Worm (Caenorhabditis elegans) whole organism, L3 larva: ENCODE data around the gene lmtr-5.

Experiments used
- R02D3.7 ChIP-seq: fragments of 150-350 bp; optimal IDR thresholded peaks from 2 replicates; lab custom pipeline; 2014; ENCODE audit warnings: missing biosample characterization, missing genetic modification characterization
- ZK546.5 ChIP-seq: sonication (generic microtip); optimal IDR thresholded peaks from 2 replicates; lab custom pipeline; 2017; ENCODE audit warnings: missing biosample characterization, missing genetic modification characterization
- aly-2 ChIP-seq: fragments of 150-350 bp; optimal IDR thresholded peaks from 2 replicates; lab custom pipeline; 2014; ENCODE audit warnings: missing biosample characterization, missing genetic modification characterization
- ama-1 ChIP-seq: fragments of 150-350 bp; optimal IDR thresholded peaks from 2 replicates; lab custom pipeline; 2018
- ceh-82 ChIP-seq: fragments of 150-350 bp; optimal IDR thresholded peaks from 2 replicates; lab custom pipeline; 2014; ENCODE audit warnings: missing biosample characterization, missing genetic modification characterization
- daf-12 ChIP-seq: fragments of 150-350 bp; optimal IDR thresholded peaks from 2 replicates; lab custom pipeline; 2014; ENCODE audit warnings: missing biosample characterization, missing genetic modification reagents, missing genetic modification characterization
- egl-27 ChIP-seq: sonication (generic microtip); optimal IDR thresholded peaks from 4 replicates; lab custom pipeline; 2017; ENCODE audit warnings: missing biosample characterization, missing genetic modification reagents, missing genetic modification characterization
- egl-5 ChIP-seq: fragments of 150-350 bp; optimal IDR thresholded peaks from 2 replicates; lab custom pipeline; 2017; ENCODE audit warnings: missing biosample characterization, missing genetic modification reagents, missing genetic modification characterization, inconsistent platforms
- elt-1 ChIP-seq: fragments of 150-350 bp; optimal IDR thresholded peaks from 2 replicates; lab custom pipeline; 2014; ENCODE audit warnings: missing biosample characterization, missing genetic modification characterization
- elt-2 ChIP-seq: sonication (generic microtip); optimal IDR thresholded peaks from 2 replicates; lab custom pipeline; 2016; ENCODE audit warnings: missing genetic modification reagents, mild to moderate bottlenecking, missing genetic modification characterization, missing compliant biosample characterization
- eor-1 ChIP-seq, 2 experiments: fragments of 150-350 bp; optimal IDR thresholded peaks; 2 replicates each; lab custom pipeline; 2014 to 2018; ENCODE audit warnings: missing biosample characterization in 2 of 2, missing genetic modification characterization in 2 of 2
- fkh-10 ChIP-seq: sonication (generic microtip); optimal IDR thresholded peaks from 2 replicates; lab custom pipeline; 2017; ENCODE audit warnings: missing biosample characterization, missing genetic modification reagents, missing genetic modification characterization
- fkh-2 ChIP-seq: fragments of 150-350 bp; optimal IDR thresholded peaks from 2 replicates; lab custom pipeline; 2014; ENCODE audit warnings: missing biosample characterization, missing genetic modification reagents, missing genetic modification characterization
- fos-1 ChIP-seq: fragments of 150-350 bp; optimal IDR thresholded peaks from 2 replicates; lab custom pipeline; 2014; ENCODE audit warnings: missing biosample characterization, missing genetic modification characterization
- hmg-11 ChIP-seq: sonication (generic microtip); optimal IDR thresholded peaks from 2 replicates; lab custom pipeline; 2016; ENCODE audit warnings: missing genetic modification characterization, missing compliant biosample characterization
- jun-1 ChIP-seq: fragments of 150-350 bp; optimal IDR thresholded peaks from 2 replicates; lab custom pipeline; 2014; ENCODE audit warnings: missing biosample characterization, missing genetic modification reagents, missing genetic modification characterization
- lin-15B ChIP-seq: fragments of 150-350 bp; optimal IDR thresholded peaks from 2 replicates; lab custom pipeline; 2014; ENCODE audit warnings: missing biosample characterization, missing genetic modification characterization
- lin-39 ChIP-seq: fragments of 150-350 bp; optimal IDR thresholded peaks from 2 replicates; lab custom pipeline; 2018; ENCODE audit warnings: missing biosample characterization, missing genetic modification reagents, missing genetic modification characterization
- lsy-12 ChIP-seq: sonication (generic microtip); optimal IDR thresholded peaks from 2 replicates; lab custom pipeline; 2016; ENCODE audit warnings: mild to moderate bottlenecking, missing genetic modification characterization, missing compliant biosample characterization
- nfya-1 ChIP-seq: sonication (generic microtip); optimal IDR thresholded peaks from 2 replicates; lab custom pipeline; 2017; ENCODE audit warnings: missing genetic modification characterization, mild to moderate bottlenecking, missing compliant biosample characterization, antibody characterized with exemption, moderate library complexity; ENCODE audit not compliant: insufficient read depth
- nhr-11 ChIP-seq: fragments of 150-350 bp; optimal IDR thresholded peaks from 2 replicates; lab custom pipeline; 2014; ENCODE audit warnings: missing biosample characterization, missing genetic modification characterization
- nhr-23 ChIP-seq: fragments of 150-350 bp; optimal IDR thresholded peaks from 2 replicates; lab custom pipeline; 2014; ENCODE audit warnings: missing biosample characterization, missing genetic modification reagents, missing genetic modification characterization
- nhr-25 ChIP-seq: sonication (generic microtip); optimal IDR thresholded peaks from 2 replicates; lab custom pipeline; 2017; ENCODE audit warnings: missing biosample characterization, missing genetic modification characterization
- nhr-28 ChIP-seq: fragments of 150-350 bp; optimal IDR thresholded peaks from 2 replicates; lab custom pipeline; 2014; ENCODE audit warnings: missing biosample characterization, missing genetic modification characterization
- nhr-76 ChIP-seq: fragments of 150-350 bp; sonication (generic microtip); optimal IDR thresholded peaks from 5 replicates; lab custom pipeline; 2014; ENCODE audit warnings: missing biosample characterization, missing genetic modification characterization
- nhr-77 ChIP-seq: fragments of 150-350 bp; optimal IDR thresholded peaks from 2 replicates; lab custom pipeline; 2014; ENCODE audit warnings: missing biosample characterization, missing genetic modification characterization
- pha-4 ChIP-seq: fragments of 150-350 bp; optimal IDR thresholded peaks from 2 replicates; lab custom pipeline; 2014; ENCODE audit warnings: missing biosample characterization, missing genetic modification reagents, missing genetic modification characterization
- pqm-1 ChIP-seq: fragments of 150-350 bp; optimal IDR thresholded peaks from 2 replicates; lab custom pipeline; 2017; ENCODE audit warnings: missing biosample characterization, missing genetic modification characterization, inconsistent platforms
- skn-1 ChIP-seq: fragments of 150-350 bp; optimal IDR thresholded peaks from 2 replicates; lab custom pipeline; 2014; ENCODE audit warnings: missing biosample characterization, missing genetic modification characterization
- snpc-4 ChIP-seq: fragments of 150-350 bp; optimal IDR thresholded peaks from 2 replicates; lab custom pipeline; 2014; ENCODE audit warnings: missing biosample characterization, missing genetic modification characterization
- tbx-2 ChIP-seq: sonication (generic microtip); optimal IDR thresholded peaks from 2 replicates; lab custom pipeline; 2016; ENCODE audit warnings: mild to moderate bottlenecking, missing genetic modification characterization, missing compliant biosample characterization
- zag-1 ChIP-seq: fragments of 150-350 bp; optimal IDR thresholded peaks from 2 replicates; lab custom pipeline; 2014; ENCODE audit warnings: missing biosample characterization, missing genetic modification characterization
- ztf-11 ChIP-seq: fragments of 150-350 bp; optimal IDR thresholded peaks from 2 replicates; lab custom pipeline; 2014; ENCODE audit warnings: missing biosample characterization, missing genetic modification characterization
- ztf-4 ChIP-seq: fragments of 150-350 bp; optimal IDR thresholded peaks from 2 replicates; lab custom pipeline; 2014; ENCODE audit warnings: missing biosample characterization, missing genetic modification characterization

Gene lmtr-5

DNA sequence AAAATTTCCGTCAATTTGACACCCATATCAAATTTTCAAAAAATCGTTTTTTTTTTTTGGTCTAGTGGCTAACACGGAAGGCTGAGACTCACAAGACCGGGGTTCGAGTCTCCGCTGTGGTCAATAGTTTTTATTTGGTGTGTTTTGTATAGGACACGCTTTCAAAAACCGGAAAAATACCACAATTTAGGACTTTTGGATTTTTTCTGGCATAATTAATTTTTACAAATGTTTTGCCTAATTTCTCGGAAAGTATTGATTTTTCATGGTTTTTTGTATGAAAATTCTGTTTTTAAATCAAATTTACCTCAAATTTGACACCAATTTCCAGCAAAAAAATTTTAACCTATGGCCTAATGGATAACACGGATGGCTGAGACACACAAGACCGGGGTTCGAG, 2.5 kb downstream of the lmtr-5 start, which contains the start of gene mks-1:
Gene mks-1, plus strand, starts transcription at position 301 of the 400 bp plus-strand sequence.
- TF ChIP-seq nhr-11 (tag; lab: Kevin White, UChicago) (no peak), fos-1 (tag; lab: Kevin White, UChicago) (no peak), R02D3.7 (no peak), tbx-2 (no peak), jun-1 (no peak), ama-1 (lab: Kevin White, UChicago) (no peak), elt-2 (tag; lab: Kevin White, UChicago) (no peak), nhr-25 (tag; lab: Kevin White, UChicago) (no peak), elt-1 (tag; lab: Kevin White, UChicago) (no peak), pqm-1 (tag; lab: Kevin White, UChicago) (no peak), nhr-76 (tag; lab: Kevin White, UChicago) (no peak)

DNA sequence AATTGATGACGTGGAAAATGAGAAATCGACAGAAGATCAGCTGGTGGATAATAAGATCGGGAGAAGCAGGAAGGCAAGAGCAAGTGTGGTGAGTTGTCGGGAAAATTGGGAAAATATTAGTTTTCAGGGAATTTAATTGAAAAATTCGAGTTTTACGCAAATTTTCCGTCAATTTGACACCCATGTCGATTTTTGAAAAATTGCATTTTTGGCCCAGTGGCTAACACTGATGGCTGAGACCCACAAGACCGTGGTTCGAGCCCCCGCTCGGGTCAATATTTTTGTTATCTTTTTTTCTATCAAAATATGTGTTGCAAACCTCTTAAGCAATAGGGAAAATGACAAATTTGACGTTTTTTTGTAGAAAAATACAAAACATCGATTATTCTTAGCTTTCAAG, 5.1 kb downstream of the lmtr-5 start:
- TF ChIP-seq aly-2 (tag; lab: Kevin White, UChicago) (no peak), nhr-76 (tag; lab: Kevin White, UChicago) (no peak), fkh-2 (tag; lab: Kevin White, UChicago) (no peak), egl-5 (tag; lab: Kevin White, UChicago) (no peak), fos-1 (tag; lab: Kevin White, UChicago) (no peak), ZK546.5 (tag; lab: Kevin White, UChicago) (no peak), pha-4 (tag; lab: Kevin White, UChicago) (no peak), fkh-10 (GFP tag; lab: Kevin White, UChicago) (no peak), elt-1 (tag; lab: Kevin White, UChicago) (no peak), skn-1 (tag; lab: Kevin White, UChicago) (no peak), ama-1 (lab: Kevin White, UChicago) (no peak), snpc-4 (no peak), nfya-1 (tag; lab: Kevin White, UChicago) (no peak), ztf-11 (tag; lab: Kevin White, UChicago) (no peak), ceh-82 (no peak), zag-1 (no peak), ztf-4 (tag; lab: Kevin White, UChicago) (no peak)

DNA sequence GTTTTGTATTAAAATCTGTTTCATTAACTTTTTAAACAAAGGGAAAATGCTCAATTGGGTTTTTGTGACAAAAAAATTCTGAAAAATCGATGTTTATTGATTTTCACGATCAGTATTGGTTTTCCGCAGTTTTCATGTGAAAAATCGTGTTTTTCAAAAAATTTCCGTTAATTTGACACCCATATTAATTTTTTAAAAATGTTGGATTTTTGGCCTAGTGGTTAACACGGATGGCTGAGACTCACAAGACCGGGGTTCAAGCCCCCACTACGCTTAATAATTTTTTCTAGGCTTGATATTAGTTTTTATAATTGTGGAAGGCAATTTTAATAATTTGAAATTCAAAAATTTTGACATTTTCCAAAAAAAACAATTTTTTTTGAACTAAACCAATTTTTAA, 7.2 kb downstream of the lmtr-5 start:
- TF ChIP-seq hmg-11 (tag; lab: Kevin White, UChicago): no peak
- no peak for TF ChIP-seq nhr-28 (tag; lab: Kevin White, UChicago)
- no peak for TF ChIP-seq daf-12 (tag; lab: Kevin White, UChicago)
- no peak for TF ChIP-seq R02D3.7
- no peak for TF ChIP-seq fkh-10 (GFP tag; lab: Kevin White, UChicago)
- TF ChIP-seq lin-15B (tag; lab: Kevin White, UChicago): no peak
- no peak for TF ChIP-seq pha-4 (tag; lab: Kevin White, UChicago)
- no peak for TF ChIP-seq nhr-76 (tag; lab: Kevin White, UChicago)
- no peak for TF ChIP-seq fos-1 (tag; lab: Kevin White, UChicago)
- TF ChIP-seq elt-2 (tag; lab: Kevin White, UChicago): no peak
- no peak for TF ChIP-seq lsy-12
- no peak for TF ChIP-seq eor-1 (tag; optimal IDR thresholded peaks at IDR 0.05; lab: Kevin White, UChicago)
- no peak for TF ChIP-seq nhr-25 (tag; lab: Kevin White, UChicago)
- TF ChIP-seq, all 47 proteins: peak for 0

DNA sequence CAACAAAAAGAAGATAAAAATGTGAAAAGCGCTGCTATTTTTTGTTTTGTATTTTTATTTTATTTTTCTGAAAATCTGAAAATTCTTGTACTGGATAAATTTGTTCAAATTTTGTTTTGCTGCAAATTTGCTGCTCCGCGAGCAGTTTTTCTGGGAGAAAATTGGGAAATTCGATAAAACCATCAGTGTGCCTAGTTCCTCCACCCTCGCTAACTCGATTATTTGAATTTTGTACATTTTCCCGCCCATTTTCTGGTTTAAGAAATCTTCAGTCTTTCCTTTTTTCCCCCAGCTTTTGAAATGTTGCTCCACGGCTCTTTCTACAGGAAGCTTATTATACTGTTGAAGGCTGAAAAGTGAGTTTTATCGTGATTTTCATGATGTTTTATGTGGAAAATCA, 7.7 kb downstream of the lmtr-5 start, which contains the start of gene R148.8:
Gene R148.8, plus strand, starts transcription at position 301 of the 400 bp plus-strand sequence.
- TF ChIP-seq nhr-77 (tag; lab: Kevin White, UChicago) (no peak), tbx-2 (no peak), zag-1 (no peak), eor-1 (tag; optimal IDR thresholded peaks at IDR 0.05; lab: Kevin White, UChicago) (no peak), aly-2 (tag; lab: Kevin White, UChicago) (no peak), egl-27 (no peak), fos-1 (tag; lab: Kevin White, UChicago) (no peak), ceh-82 (no peak), elt-1 (tag; lab: Kevin White, UChicago) (no peak)

DNA sequence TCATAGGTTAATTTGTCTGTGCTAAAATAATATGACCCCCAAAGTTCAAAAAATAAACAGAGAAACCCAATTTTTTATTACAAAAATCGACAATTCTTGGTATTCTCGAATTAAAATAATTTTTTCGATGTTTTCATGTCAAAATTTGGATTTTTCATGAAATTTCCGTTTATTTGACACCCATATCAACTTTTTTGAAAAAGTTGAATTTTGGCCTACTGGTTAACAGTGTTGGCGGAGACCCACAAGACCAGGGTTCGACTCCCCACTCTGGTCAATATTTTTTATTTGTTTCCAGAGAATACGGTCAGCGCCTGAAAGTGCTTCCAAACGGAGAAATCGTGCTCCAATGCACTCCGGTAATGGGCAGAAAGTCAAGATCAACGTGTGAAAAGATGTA, 8.3 kb downstream of the lmtr-5 start:
- TF ChIP-seq lin-39 (tag; lab: Kevin White, UChicago) (no peak), nhr-28 (tag; lab: Kevin White, UChicago) (no peak), nhr-23 (tag; lab: Kevin White, UChicago) (no peak), egl-27 (no peak), lsy-12 (no peak), nhr-77 (tag; lab: Kevin White, UChicago) (no peak), nhr-25 (tag; lab: Kevin White, UChicago) (no peak), skn-1 (tag; lab: Kevin White, UChicago) (no peak)
